Fruit fly (Drosophila melanogaster): ENCODE results near the gene CG34012.
A peak's percentile ranks its signal among the peaks of the same experiment; 100 is the strongest.

The CG34012 gene

dm6 chr3L:11118627-11119395 lies 9.5 kb upstream of the CG34012 start (continued):
- TF ChIP-seq lbe (GFP tag; optimal IDR thresholded peaks at IDR 0.05) (peak; percentile 11), Rfx (GFP tag; IDR thresholded peaks at IDR 0.05) (peak; percentile 65; the same call in 1 of the 2 replicates), exex (tag; optimal IDR thresholded peaks at IDR 0.05) (peak; percentile 68), CG15011 (GFP tag; optimal IDR thresholded peaks at IDR 0.05) (peak; percentile 75), danr (GFP tag; IDR thresholded peaks at IDR 0.05) (peak; percentile 20; the same call in 1 of the 2 replicates), fd3F (GFP tag; optimal IDR thresholded peaks at IDR 0.05) (peak; percentile 61), CG4820 (GFP tag; optimal IDR thresholded peaks at IDR 0.05) (no peak), CG12744 (GFP tag; optimal IDR thresholded peaks at IDR 0.05) (peak; percentile 69), CG5953 (GFP tag; IDR thresholded peaks at IDR 0.05) (peak; percentile 49), Rx (GFP tag; IDR thresholded peaks at IDR 0.05) (no peak), cg (GFP tag; optimal IDR thresholded peaks at IDR 0.05) (peak; percentile 99), CG14667 (GFP tag; IDR thresholded peaks at IDR 0.05) (no peak), scrt (GFP tag; optimal IDR thresholded peaks at IDR 0.05) (peak; percentile 78), E2f1 (GFP tag; IDR thresholded peaks at IDR 0.05) (no peak; the same call in 1 of the 2 replicates), pros (GFP tag; optimal IDR thresholded peaks at IDR 0.05) (peak; percentile 68), CG18011 (GFP tag; optimal IDR thresholded peaks at IDR 0.05) (peak; percentile 23), gt (GFP tag; IDR thresholded peaks at IDR 0.05) (no peak), ERR (GFP tag; optimal IDR thresholded peaks at IDR 0.05) (peak; percentile 17), ara (GFP tag; IDR thresholded peaks at IDR 0.05) (peak; percentile 76), Max (GFP tag; optimal IDR thresholded peaks at IDR 0.05) (peak; percentile 49), CG9797 (GFP tag; optimal IDR thresholded peaks at IDR 0.05) (peak; percentile 26), CG13123 (GFP tag; optimal IDR thresholded peaks at IDR 0.05) (peak; percentile 68), unpg (GFP tag; optimal IDR thresholded peaks at IDR 0.05) (peak; percentile 61), disco-r (GFP tag; optimal IDR thresholded peaks at IDR 0.05) (peak; percentile 76), Scr (GFP tag; IDR thresholded peaks at IDR 0.05; ENCODE audit: partially characterized antibody) (no peak), row (GFP tag; IDR thresholded peaks at IDR 0.05) (peak; percentile 43), Hmx (GFP tag; optimal IDR thresholded peaks at IDR 0.05) (no peak), CG7839 (tag; optimal IDR thresholded peaks at IDR 0.05) (peak; percentile 32), CG10366 (GFP tag; IDR thresholded peaks at IDR 0.05) (peak; percentile 24; the same call in 1 of the 2 replicates), Ets97D (GFP tag; optimal IDR thresholded peaks at IDR 0.05) (peak; percentile 8), CG16815 (GFP tag; optimal IDR thresholded peaks at IDR 0.05) (peak; percentile 3), CG1832 (GFP tag; optimal IDR thresholded peaks at IDR 0.05) (no peak), p53 (GFP tag; optimal IDR thresholded peaks at IDR 0.05) (peak; percentile 64), CG6689 (GFP tag; IDR thresholded peaks at IDR 0.05) (peak; percentile 61), CG30431 (GFP tag; optimal IDR thresholded peaks at IDR 0.05) (no peak), CG8359 (GFP tag; optimal IDR thresholded peaks at IDR 0.05; ENCODE audit: borderline replicate concordance) (peak; percentile 61), CG8478 (optimal IDR thresholded peaks at IDR 0.05) (no peak), sens (GFP tag) (peak; percentile 87), shn (GFP tag; optimal IDR thresholded peaks at IDR 0.05) (peak; percentile 58), klu (GFP tag; IDR thresholded peaks at IDR 0.05) (no peak), Sry-δ (GFP tag; optimal IDR thresholded peaks at IDR 0.05) (no peak), Mes4 (GFP tag; optimal IDR thresholded peaks at IDR 0.05) (peak; percentile 76), chm (GFP tag; IDR thresholded peaks at IDR 0.05) (no peak; the same call in none of the 2 replicates), her (GFP tag; optimal IDR thresholded peaks at IDR 0.05) (peak; percentile 1), lmd (GFP tag; IDR thresholded peaks at IDR 0.05) (no peak; the same call in 1 of the 2 replicates), seq (GFP tag; IDR thresholded peaks at IDR 0.05) (peak; percentile 80), emc (GFP tag; optimal IDR thresholded peaks at IDR 0.05) (no peak), so (GFP tag; IDR thresholded peaks at IDR 0.05) (peak; percentile 91; the same call in 2 of the 3 replicates), CG7556 (GFP tag; optimal IDR thresholded peaks at IDR 0.05) (peak; percentile 41), CG10543 (GFP tag; optimal IDR thresholded peaks at IDR 0.05) (peak; percentile 98)
